Fruit fly (Drosophila melanogaster): ENCODE data around the gene CG7573.
A peak's percentile ranks its signal among the peaks of the same experiment; 100 is the strongest.

The CG7573 gene

dm6 chr3L:11329014-11329469, 17.5 kb downstream of the CG7573 start:
- TF ChIP-seq sage (GFP tag; optimal IDR thresholded peaks at IDR 0.05) (peak; percentile 51), Dif (GFP tag; optimal IDR thresholded peaks at IDR 0.05; ENCODE audit: partially characterized antibody) (no peak), h (GFP tag; optimal IDR thresholded peaks at IDR 0.05) (peak; percentile 58), jim (GFP tag; optimal IDR thresholded peaks at IDR 0.05) (no peak), rgr (GFP tag; optimal IDR thresholded peaks at IDR 0.05) (peak; percentile 53), tai (GFP tag; optimal IDR thresholded peaks at IDR 0.05) (no peak), CG9705 (GFP tag; optimal IDR thresholded peaks at IDR 0.05) (no peak), Abd-B (GFP tag; optimal IDR thresholded peaks at IDR 0.05) (no peak), Dfd (GFP tag; optimal IDR thresholded peaks at IDR 0.05) (no peak), Hr83 (GFP tag; optimal IDR thresholded peaks at IDR 0.05; ENCODE audit: poor library complexity, severe bottlenecking) (no peak), Sp1 (GFP tag; optimal IDR thresholded peaks at IDR 0.05) (peak; percentile 85), CG32264 (GFP tag; optimal IDR thresholded peaks at IDR 0.05) (no peak), Hnf4 (GFP tag; optimal IDR thresholded peaks at IDR 0.05) (peak; percentile 15), CrebA (GFP tag; optimal IDR thresholded peaks at IDR 0.05; ENCODE audit: borderline replicate concordance) (no peak), Vsx2 (GFP tag; optimal IDR thresholded peaks at IDR 0.05; ENCODE audit: partially characterized antibody) (no peak), GATAd (GFP tag; optimal IDR thresholded peaks at IDR 0.05) (no peak), OdsH (GFP tag; optimal IDR thresholded peaks at IDR 0.05) (peak; percentile 74), woc (GFP tag; optimal IDR thresholded peaks at IDR 0.05) (peak; percentile 79), N (GFP tag; optimal IDR thresholded peaks at IDR 0.05) (no peak), fru (GFP tag; optimal IDR thresholded peaks at IDR 0.05) (peak; percentile 12), Mio (GFP tag; optimal IDR thresholded peaks at IDR 0.05) (no peak), Jra (GFP tag; optimal IDR thresholded peaks at IDR 0.05) (no peak), ey (GFP tag; optimal IDR thresholded peaks at IDR 0.05) (peak; percentile 53), pan (optimal IDR thresholded peaks at IDR 0.05) (peak; percentile 62), br (GFP tag; optimal IDR thresholded peaks at IDR 0.05) (peak; percentile 12), lola (GFP tag; optimal IDR thresholded peaks at IDR 0.05) (no peak), brk (GFP tag; optimal IDR thresholded peaks at IDR 0.05) (peak; percentile 64), sv (GFP tag; optimal IDR thresholded peaks at IDR 0.05) (no peak), dl (GFP tag; optimal IDR thresholded peaks at IDR 0.05; ENCODE audit: insufficient read depth in 1 of 2, partially characterized antibody in 2 of 2) (no peak), Hr78 (GFP tag; optimal IDR thresholded peaks at IDR 0.05) (no peak), Rel (GFP tag; optimal IDR thresholded peaks at IDR 0.05) (peak; percentile 58), Rel (tag; optimal IDR thresholded peaks at IDR 0.05) (no peak), HLH106 (tag; optimal IDR thresholded peaks at IDR 0.05) (peak; percentile 80), usp (GFP tag; optimal IDR thresholded peaks at IDR 0.05) (no peak), psq (GFP tag; optimal IDR thresholded peaks at IDR 0.05) (peak; percentile 65), dmrt93B (GFP tag; optimal IDR thresholded peaks at IDR 0.05) (peak; percentile 56), dsf (GFP tag; optimal IDR thresholded peaks at IDR 0.05; ENCODE audit: borderline replicate concordance) (no peak), Myc (optimal IDR thresholded peaks at IDR 0.05) (no peak), foxo (GFP tag; optimal IDR thresholded peaks at IDR 0.05) (peak in 1 of 2 experiments; percentile 75)

- TF ChIP-seq Jra (GFP tag; optimal IDR thresholded peaks at IDR 0.05) (no peak), foxo (GFP tag; optimal IDR thresholded peaks at IDR 0.05) (peak in 1 of 2 experiments; percentile 1), Hr78 (GFP tag; optimal IDR thresholded peaks at IDR 0.05) (no peak), OdsH (GFP tag; optimal IDR thresholded peaks at IDR 0.05) (peak; percentile 3), dl (GFP tag; optimal IDR thresholded peaks at IDR 0.05; ENCODE audit: insufficient read depth in 1 of 2, partially characterized antibody in 2 of 2) (no peak), dsf (GFP tag; optimal IDR thresholded peaks at IDR 0.05; ENCODE audit: borderline replicate concordance) (no peak), CG32264 (GFP tag; optimal IDR thresholded peaks at IDR 0.05) (no peak)
These were observed 22.4 kb downstream of the CG7573 start for dm6 chr3L:11333986-11334385.
